Fruit fly (Drosophila melanogaster) Kc167 (cell line): ENCODE results near the gene beta-PheRS.

Experiments
- Myc ChIP-seq: fragments of >200 bp; optimal IDR thresholded peaks from 2 replicates; lab custom pipeline; 2017; ENCODE audit warnings: missing external identifiers
- Sin3A ChIP-seq: fragments of >200 bp; optimal IDR thresholded peaks from 2 replicates; lab custom pipeline; 2018; ENCODE audit warnings: missing external identifiers
- h ChIP-seq: fragments of >200 bp; optimal IDR thresholded peaks from 3 replicates; lab custom pipeline; 2018; ENCODE audit warnings: missing external identifiers
- insv ChIP-seq: fragments of >200 bp; optimal IDR thresholded peaks from 3 replicates; lab custom pipeline; 2018; ENCODE audit warnings: missing external identifiers
- psq ChIP-seq: fragments of >200 bp; optimal IDR thresholded peaks from 2 replicates; lab custom pipeline; 2017; ENCODE audit warnings: missing external identifiers
- ttk ChIP-seq: sonication (Bioruptor generic); optimal IDR thresholded peaks from 2 replicates; lab custom pipeline; 2017; ENCODE audit warnings: missing external identifiers

- TF ChIP-seq psq (lab: Kevin White, UChicago) = no peak
- TF ChIP-seq Sin3A = no peak
- TF ChIP-seq insv (lab: Kevin White, UChicago) = no peak
- no peak for TF ChIP-seq Myc (lab: Kevin White, UChicago)
- no peak for TF ChIP-seq ttk
- no peak for TF ChIP-seq h (lab: Kevin White, UChicago)
Measured at dm6 chr3R:24272775-24273290, 20.4 kb upstream of the beta-PheRS start, which contains the start of gene Orct2.
